Fruit fly (Drosophila melanogaster) whole organism: ENCODE results near the gene VhaAC39-2.

Source experiments
- CG8478 ChIP-seq: fragments of >200 bp; optimal IDR thresholded peaks from 2 replicates; lab custom pipeline; 2018; ENCODE audit warnings: inconsistent platforms
- Dll ChIP-seq: fragments of >200 bp; optimal IDR thresholded peaks from 2 replicates; lab custom pipeline; 2017
- EcR ChIP-seq, 2 experiments: fragments of >200 bp; optimal IDR thresholded peaks; 2 replicates each; lab custom pipeline; 2017; ENCODE audit warnings: missing biosample characterization in 2 of 2, missing genetic modification characterization in 2 of 2, missing genetic modification reagents in 2 of 2
- pan ChIP-seq: fragments of >200 bp; optimal IDR thresholded peaks from 2 replicates; lab custom pipeline; 2017
- psq ChIP-seq: fragments of >200 bp; optimal IDR thresholded peaks from 2 replicates; lab custom pipeline; 2017
- usp ChIP-seq: fragments of >200 bp; optimal IDR thresholded peaks from 2 replicates; lab custom pipeline; 2017; ENCODE audit warnings: missing biosample characterization, missing genetic modification characterization, mixed read lengths

DNA sequence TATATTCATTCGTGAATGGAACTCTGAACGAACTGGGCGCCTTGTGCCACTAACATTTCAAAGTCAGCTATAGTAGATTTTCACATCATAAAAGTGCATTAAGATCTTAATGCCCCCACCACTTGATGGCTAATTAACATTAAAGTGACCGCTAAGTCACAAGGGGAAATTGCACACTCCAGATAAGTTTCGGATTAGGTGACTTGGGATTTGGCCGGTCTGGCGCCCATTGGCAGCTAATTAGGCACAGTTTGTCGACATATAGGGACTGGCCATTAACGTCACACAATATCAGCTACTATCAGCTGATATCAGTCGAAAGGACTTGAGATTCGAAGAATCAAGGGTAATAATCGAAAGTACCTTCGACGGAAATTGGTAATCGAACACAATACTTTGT, 5.5 kb upstream of the VhaAC39-2 start:
- TF ChIP-seq EcR (GFP tag; optimal IDR thresholded peaks at IDR 0.05; lab: Kevin White, UChicago) (no peak), usp (GFP tag; lab: Kevin White, UChicago) (no peak), psq (lab: Kevin White, UChicago) (no peak), CG8478 (lab: Kevin White, UChicago) (no peak), pan (lab: Kevin White, UChicago) (no peak), Dll (no peak)
